Fruit fly (Drosophila melanogaster): ENCODE results near the gene bif.

Gene bif

DNA sequence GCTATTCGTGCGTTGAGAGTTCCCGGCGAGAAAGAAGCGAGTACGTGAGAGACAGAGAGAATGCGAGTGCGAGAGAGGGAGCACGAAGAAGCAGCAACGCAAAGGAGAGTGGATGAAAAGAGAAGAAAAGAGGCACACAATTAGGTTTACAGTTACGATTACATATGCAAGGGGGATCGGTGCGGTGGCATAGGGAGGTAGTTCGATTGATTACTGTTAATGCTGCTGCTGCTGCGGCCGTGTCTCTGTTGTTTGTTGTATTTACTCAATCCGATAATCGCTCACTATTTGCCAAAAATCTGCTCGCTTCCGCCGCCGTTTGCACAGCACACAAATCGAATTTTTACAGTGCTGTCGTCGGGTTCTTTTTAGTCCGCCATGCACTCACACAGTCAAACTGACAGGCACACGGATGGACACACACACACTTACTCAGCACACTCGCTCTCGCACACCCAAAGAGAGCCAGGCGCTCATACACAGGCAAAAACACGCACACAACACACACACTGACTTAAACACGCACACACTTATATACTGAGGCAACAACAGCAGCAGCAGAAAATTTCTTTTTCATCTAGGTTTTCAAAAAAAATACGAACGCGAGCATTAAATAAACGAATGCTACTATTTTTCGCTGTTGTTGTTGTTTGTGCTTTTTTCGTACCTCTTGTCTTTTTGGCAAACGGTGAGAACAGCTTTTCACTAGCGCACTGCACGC lies 35.2 kb downstream of the bif start (continued):
- TF ChIP-seq bbx (GFP tag; IDR thresholded peaks at IDR 0.05; ENCODE audit: partially characterized antibody) (no peak), CG1647 (GFP tag; optimal IDR thresholded peaks at IDR 0.05) (no peak), CG13775 (GFP tag; optimal IDR thresholded peaks at IDR 0.05) (no peak), MESR4 (GFP tag; optimal IDR thresholded peaks at IDR 0.05) (no peak), tup (GFP tag; optimal IDR thresholded peaks at IDR 0.05) (no peak), Antp (GFP tag; optimal IDR thresholded peaks at IDR 0.05) (no peak), ci (GFP tag; IDR thresholded peaks at IDR 0.05) (no peak), CG2875 (GFP tag; optimal IDR thresholded peaks at IDR 0.05) (no peak), sna (GFP tag; IDR thresholded peaks at IDR 0.05; ENCODE audit: partially characterized antibody) (no peak), CG7963 (GFP tag; IDR thresholded peaks at IDR 0.05; ENCODE audit: partially characterized antibody) (no peak), CG17328 (GFP tag; IDR thresholded peaks at IDR 0.05) (no peak), CG8944 (GFP tag; optimal IDR thresholded peaks at IDR 0.05) (no peak), Opbp (GFP tag; IDR thresholded peaks at IDR 0.05; ENCODE audit: partially characterized antibody) (no peak), fd102C (GFP tag; optimal IDR thresholded peaks at IDR 0.05) (no peak), cg (GFP tag; optimal IDR thresholded peaks at IDR 0.05) (peak; percentile 99), CG4820 (GFP tag; optimal IDR thresholded peaks at IDR 0.05) (no peak), CG4707 (GFP tag; optimal IDR thresholded peaks at IDR 0.05) (no peak), nau (GFP tag; optimal IDR thresholded peaks at IDR 0.05) (no peak), dysf (GFP tag; IDR thresholded peaks at IDR 0.05) (no peak), CG3847 (GFP tag; IDR thresholded peaks at IDR 0.05) (no peak), ranshi (GFP tag; IDR thresholded peaks at IDR 0.05) (no peak), Xbp1 (GFP tag; optimal IDR thresholded peaks at IDR 0.05) (no peak), TFAM (GFP tag; optimal IDR thresholded peaks at IDR 0.05) (no peak), CG18764 (GFP tag; optimal IDR thresholded peaks at IDR 0.05) (no peak), CG2129 (GFP tag; IDR thresholded peaks at IDR 0.05; ENCODE audit: partially characterized antibody) (no peak), CG10147 (GFP tag; optimal IDR thresholded peaks at IDR 0.05) (peak; percentile 9), CG13296 (GFP tag; optimal IDR thresholded peaks at IDR 0.05) (peak; percentile 0), CG10959 (GFP tag; IDR thresholded peaks at IDR 0.05) (no peak), Hmr (GFP tag; optimal IDR thresholded peaks at IDR 0.05) (peak; percentile 49), Rx (GFP tag; IDR thresholded peaks at IDR 0.05) (no peak), stc (GFP tag; IDR thresholded peaks at IDR 0.05) (no peak), trh (GFP tag; optimal IDR thresholded peaks at IDR 0.05) (no peak), CG2202 (tag; optimal IDR thresholded peaks at IDR 0.05) (no peak), seq (GFP tag; IDR thresholded peaks at IDR 0.05) (no peak), lola (GFP tag; optimal IDR thresholded peaks at IDR 0.05) (peak in 1 of 3 experiments; percentile 77), sd (tag; optimal IDR thresholded peaks at IDR 0.05) (peak; percentile 0), da (GFP tag; optimal IDR thresholded peaks at IDR 0.05) (no peak), HmgZ (tag; optimal IDR thresholded peaks at IDR 0.05) (no peak), esg (GFP tag; conservative IDR thresholded peaks at IDR 0.05) (no peak), luna (GFP tag; optimal IDR thresholded peaks at IDR 0.05) (no peak), mam (GFP tag; optimal IDR thresholded peaks at IDR 0.05) (no peak), fru (optimal IDR thresholded peaks at IDR 0.05) (no peak), HLH4C (GFP tag; IDR thresholded peaks at IDR 0.05; ENCODE audit: partially characterized antibody) (no peak), CG12659 (GFP tag; optimal IDR thresholded peaks at IDR 0.05) (no peak), CG15073 (GFP tag; optimal IDR thresholded peaks at IDR 0.05) (peak; percentile 3), CG2120 (GFP tag; optimal IDR thresholded peaks at IDR 0.05) (no peak), phol (tag; optimal IDR thresholded peaks at IDR 0.05) (no peak), Blimp-1 (GFP tag; optimal IDR thresholded peaks at IDR 0.05) (no peak), Mes4 (GFP tag; optimal IDR thresholded peaks at IDR 0.05) (no peak), Ets97D (GFP tag; optimal IDR thresholded peaks at IDR 0.05) (no peak)

Measured in whole organism, embryonic.